Worm (Caenorhabditis elegans) whole organism, L1 larva: ENCODE results near the gene K10H10.7.

Experiments used
- C04F5.9 ChIP-seq: sonication (generic microtip); optimal IDR thresholded peaks from 2 replicates; lab custom pipeline; 2016; ENCODE audit warnings: missing genetic modification characterization, missing compliant biosample characterization
- F16B12.6 ChIP-seq: fragments of 150-350 bp; optimal IDR thresholded peaks from 2 replicates; lab custom pipeline; 2014; ENCODE audit warnings: missing biosample characterization, missing genetic modification characterization
- alr-1 ChIP-seq: fragments of 200-800 bp; sonication (Bioruptor generic); optimal IDR thresholded peaks from 2 replicates; lab custom pipeline; 2018; ENCODE audit warnings: borderline replicate concordance, mild to moderate bottlenecking, missing genetic modification characterization, missing compliant biosample characterization
- ceh-63 ChIP-seq: fragments of 200-800 bp; sonication (Bioruptor generic); optimal IDR thresholded peaks from 2 replicates; lab custom pipeline; 2018; ENCODE audit warnings: mild to moderate bottlenecking, missing genetic modification characterization, missing compliant biosample characterization
- ceh-8 ChIP-seq: fragments of 200-800 bp; sonication (Bioruptor generic); optimal IDR thresholded peaks from 2 replicates; lab custom pipeline; 2018; ENCODE audit warnings: mild to moderate bottlenecking, missing genetic modification characterization, moderate library complexity, missing compliant biosample characterization
- ceh-88 ChIP-seq: fragments of 200-800 bp; sonication (Bioruptor generic); IDR thresholded peaks from 2 replicates; pipeline ENCODE4 v1.3.6; 2022; ENCODE audit warnings: missing genetic modification characterization, missing compliant biosample characterization
- ceh-90 ChIP-seq: sonication (generic microtip); optimal IDR thresholded peaks from 2 replicates; lab custom pipeline; 2016; ENCODE audit warnings: missing genetic modification characterization, missing compliant biosample characterization
- ces-1 ChIP-seq: fragments of 150-350 bp; optimal IDR thresholded peaks from 2 replicates; lab custom pipeline; 2014; ENCODE audit warnings: missing biosample characterization, missing genetic modification reagents, missing genetic modification characterization
- dsc-1 ChIP-seq: sonication (generic microtip); optimal IDR thresholded peaks from 2 replicates; lab custom pipeline; 2016; ENCODE audit warnings: mild to moderate bottlenecking, missing genetic modification characterization, missing compliant biosample characterization
- efl-1 ChIP-seq, 4 experiments: fragments of 150-350 bp; optimal IDR thresholded peaks in 3 of 4; peaks in 1 of 4; 1 replicate in 1 of 4; 2 replicates in 3 of 4; lab custom pipeline; 2014; ENCODE audit warnings: missing biosample characterization in 2 of 4, missing genetic modification characterization in 2 of 4, missing genetic modification reagents in 2 of 4
- efl-3 ChIP-seq: fragments of 200-800 bp; sonication (Bioruptor generic); optimal IDR thresholded peaks from 2 replicates; lab custom pipeline; 2018; ENCODE audit warnings: mild to moderate bottlenecking, missing genetic modification characterization, missing compliant biosample characterization
- egl-27 ChIP-seq, 2 experiments: fragments of 150-350 bp in 1 of 2; sonication (generic microtip); optimal IDR thresholded peaks; 3 replicates each; lab custom pipeline; 2017 to 2018; ENCODE audit warnings: missing biosample characterization in 2 of 2, missing genetic modification characterization in 2 of 2, missing genetic modification reagents in 2 of 2
- elt-3 ChIP-seq, 6 experiments: fragments of 150-350 bp in 1 of 6; sonication (generic microtip); optimal IDR thresholded peaks; 2 replicates each; lab custom pipeline; 2017 to 2018; ENCODE audit warnings: missing biosample characterization in 6 of 6, missing genetic modification characterization in 6 of 6, inconsistent platforms in 1 of 6
- ets-5 ChIP-seq: fragments of 200-800 bp; sonication (Bioruptor generic); IDR thresholded peaks from 2 replicates; pipeline ENCODE4 v1.3.6; 2022; ENCODE audit warnings: missing genetic modification characterization, missing compliant biosample characterization
- fkh-10 ChIP-seq: sonication (generic microtip); optimal IDR thresholded peaks from 2 replicates; lab custom pipeline; 2017; ENCODE audit warnings: missing biosample characterization, missing genetic modification reagents, missing genetic modification characterization
- fkh-4 ChIP-seq: sonication (generic microtip); optimal IDR thresholded peaks from 2 replicates; lab custom pipeline; 2016; ENCODE audit warnings: missing compliant biosample characterization, missing genetic modification characterization, borderline replicate concordance
- fkh-8 ChIP-seq: sonication (generic microtip); optimal IDR thresholded peaks from 2 replicates; lab custom pipeline; 2016; ENCODE audit warnings: mild to moderate bottlenecking, missing genetic modification characterization, missing compliant biosample characterization
- fos-1 ChIP-seq: fragments of 150-350 bp; optimal IDR thresholded peaks from 2 replicates; lab custom pipeline; 2014; ENCODE audit warnings: missing biosample characterization, missing genetic modification characterization
- hlh-17 ChIP-seq: fragments of 200-800 bp; sonication (Bioruptor generic); optimal IDR thresholded peaks from 2 replicates; lab custom pipeline; 2018; ENCODE audit warnings: missing genetic modification characterization, mild to moderate bottlenecking, missing compliant biosample characterization, moderate library complexity, borderline replicate concordance
- hlh-4 ChIP-seq: sonication (generic microtip); optimal IDR thresholded peaks from 2 replicates; lab custom pipeline; 2016; ENCODE audit warnings: mild to moderate bottlenecking, missing genetic modification characterization, missing compliant biosample characterization
- hpl-2 ChIP-seq: fragments of 150-350 bp; optimal IDR thresholded peaks from 2 replicates; lab custom pipeline; 2014; ENCODE audit warnings: missing biosample characterization, missing genetic modification reagents, missing genetic modification characterization
- irx-1 ChIP-seq: sonication (generic microtip); optimal IDR thresholded peaks from 2 replicates; lab custom pipeline; 2016; ENCODE audit warnings: missing genetic modification characterization, missing compliant biosample characterization
- isw-1 ChIP-seq: fragments of 200-800 bp; sonication (Bioruptor generic); IDR thresholded peaks from 2 replicates; pipeline ENCODE4 v1.3.6; 2022; ENCODE audit warnings: missing genetic modification characterization, missing compliant biosample characterization
- jun-1 ChIP-seq: fragments of 150-350 bp; optimal IDR thresholded peaks from 2 replicates; lab custom pipeline; 2014; ENCODE audit warnings: missing biosample characterization, missing genetic modification reagents, missing genetic modification characterization
- lin-13 ChIP-seq: fragments of 150-350 bp; optimal IDR thresholded peaks from 2 replicates; lab custom pipeline; 2014; ENCODE audit warnings: missing biosample characterization, missing genetic modification reagents, missing genetic modification characterization
- lin-14 ChIP-seq: fragments of 200-800 bp; sonication (Bioruptor generic); optimal IDR thresholded peaks from 2 replicates; lab custom pipeline; 2018; ENCODE audit warnings: mild to moderate bottlenecking, missing genetic modification characterization, moderate library complexity, missing compliant biosample characterization
- lin-15B ChIP-seq: fragments of 150-350 bp; sonication (generic microtip); optimal IDR thresholded peaks from 3 replicates; lab custom pipeline; 2014; ENCODE audit warnings: missing biosample characterization, missing genetic modification characterization
- lin-35 ChIP-seq, 2 experiments: fragments of 150-350 bp; optimal IDR thresholded peaks; 2 replicates each; lab custom pipeline; 2014; ENCODE audit warnings: missing biosample characterization in 2 of 2, missing genetic modification characterization in 2 of 2, missing genetic modification reagents in 2 of 2
- lir-3 ChIP-seq: sonication (generic microtip); optimal IDR thresholded peaks from 2 replicates; lab custom pipeline; 2016; ENCODE audit warnings: mild to moderate bottlenecking, missing genetic modification characterization, moderate library complexity, missing compliant biosample characterization; ENCODE audit not compliant: poor library complexity
- lsy-2 ChIP-seq, 2 experiments: fragments of 150-350 bp; optimal IDR thresholded peaks; 2 replicates each; lab custom pipeline; 2014; ENCODE audit warnings: missing biosample characterization in 2 of 2, missing genetic modification characterization in 2 of 2
- mab-9 ChIP-seq: fragments of 200-800 bp; sonication (Bioruptor generic); IDR thresholded peaks from 2 replicates; pipeline ENCODE4 v1.3.6; 2022; ENCODE audit warnings: missing genetic modification reagents, missing genetic modification characterization, missing compliant biosample characterization
- mef-2 ChIP-seq: fragments of 150-350 bp; optimal IDR thresholded peaks from 2 replicates; lab custom pipeline; 2014; ENCODE audit warnings: missing biosample characterization, missing genetic modification characterization
- nhr-20 ChIP-seq: sonication (generic microtip); optimal IDR thresholded peaks from 2 replicates; lab custom pipeline; 2016; ENCODE audit warnings: mild to moderate bottlenecking, missing genetic modification characterization, missing compliant biosample characterization
- nhr-237 ChIP-seq: fragments of 150-350 bp; optimal IDR thresholded peaks from 2 replicates; lab custom pipeline; 2014; ENCODE audit warnings: missing biosample characterization, missing genetic modification characterization
- nhr-28 ChIP-seq: fragments of 150-350 bp; optimal IDR thresholded peaks from 2 replicates; lab custom pipeline; 2014; ENCODE audit warnings: missing biosample characterization, missing genetic modification characterization
- nhr-76 ChIP-seq: sonication (generic microtip); optimal IDR thresholded peaks from 2 replicates; lab custom pipeline; 2017; ENCODE audit warnings: missing biosample characterization, missing genetic modification characterization
- nhr-77 ChIP-seq: fragments of 150-350 bp; optimal IDR thresholded peaks from 2 replicates; lab custom pipeline; 2014; ENCODE audit warnings: missing biosample characterization, missing genetic modification characterization
- nhr-85 ChIP-seq: sonication (generic microtip); peaks from one replicate; lab custom pipeline; 2016; ENCODE audit warnings: missing genetic modification characterization, inconsistent platforms, missing compliant biosample characterization
- nhr-90 ChIP-seq: sonication (generic microtip); optimal IDR thresholded peaks from 2 replicates; lab custom pipeline; 2016; ENCODE audit warnings: mild to moderate bottlenecking, missing genetic modification characterization, missing compliant biosample characterization; ENCODE audit not compliant: poor library complexity
- pag-3 ChIP-seq: sonication (generic microtip); optimal IDR thresholded peaks from 2 replicates; lab custom pipeline; 2017; ENCODE audit warnings: missing genetic modification characterization, mild to moderate bottlenecking, missing compliant biosample characterization, antibody characterized with exemption, borderline replicate concordance; ENCODE audit not compliant: insufficient read depth
- snpc-4 ChIP-seq: fragments of 150-350 bp; optimal IDR thresholded peaks from 2 replicates; lab custom pipeline; 2014; ENCODE audit warnings: missing biosample characterization, missing genetic modification characterization
- snu-23 ChIP-seq: sonication (generic microtip); optimal IDR thresholded peaks from 2 replicates; lab custom pipeline; 2016; ENCODE audit warnings: missing genetic modification characterization, missing compliant biosample characterization
- sptf-1 ChIP-seq: fragments of 150-350 bp; optimal IDR thresholded peaks from 2 replicates; lab custom pipeline; 2014; ENCODE audit warnings: missing biosample characterization, missing genetic modification characterization
- sup-37 ChIP-seq: fragments of 200-800 bp; sonication (Bioruptor generic); optimal IDR thresholded peaks from 2 replicates; lab custom pipeline; 2018; ENCODE audit warnings: mild to moderate bottlenecking, missing genetic modification characterization, missing compliant biosample characterization
- swsn-7 ChIP-seq: sonication (generic microtip); optimal IDR thresholded peaks from 2 replicates; lab custom pipeline; 2016; ENCODE audit warnings: missing genetic modification characterization, missing compliant biosample characterization
- tlp-1 ChIP-seq: fragments of 150-350 bp; optimal IDR thresholded peaks from 2 replicates; lab custom pipeline; 2014; ENCODE audit warnings: missing biosample characterization, missing genetic modification characterization
- unc-30 ChIP-seq: sonication (generic microtip); optimal IDR thresholded peaks from 2 replicates; lab custom pipeline; 2017; ENCODE audit warnings: missing biosample characterization, missing genetic modification characterization
- unc-62 ChIP-seq: fragments of 150-350 bp; optimal IDR thresholded peaks from 2 replicates; lab custom pipeline; 2014; ENCODE audit warnings: missing biosample characterization, missing genetic modification reagents, missing genetic modification characterization
- xbp-1 ChIP-seq: sonication (generic microtip); optimal IDR thresholded peaks from 2 replicates; lab custom pipeline; 2016; ENCODE audit warnings: missing genetic modification characterization, missing compliant biosample characterization
- zag-1 ChIP-seq: fragments of 150-350 bp; optimal IDR thresholded peaks from 2 replicates; lab custom pipeline; 2014; ENCODE audit warnings: missing biosample characterization, missing genetic modification characterization
- ztf-11 ChIP-seq, 2 experiments: sonication (generic microtip); optimal IDR thresholded peaks; 2 replicates each; lab custom pipeline; 2016 to 2017; ENCODE audit warnings: missing genetic modification characterization in 2 of 2, missing biosample characterization in 1 of 2, missing compliant biosample characterization in 1 of 2
- ztf-4 ChIP-seq: fragments of 150-350 bp; optimal IDR thresholded peaks from 2 replicates; lab custom pipeline; 2014; ENCODE audit warnings: missing biosample characterization, missing genetic modification characterization

The K10H10.7 gene

ce11 chrII:14496809-14497208 is 10.7 kb downstream of the K10H10.7 start:
- peak; percentile 54 for TF ChIP-seq ceh-88
- peak; percentile 94 for TF ChIP-seq nhr-90
- TF ChIP-seq nhr-85 (tag; lab: Kevin White, UChicago) = peak; percentile 94
- TF ChIP-seq ztf-4 = peak; percentile 18
- no peak for TF ChIP-seq alr-1
- no peak for TF ChIP-seq pag-3
- no peak for TF ChIP-seq unc-62 (GFP tag; lab: Kevin White, UChicago)
- TF ChIP-seq C04F5.9 (tag; lab: Kevin White, UChicago) = peak; percentile 7
- TF ChIP-seq elt-3 (tag; optimal IDR thresholded peaks at IDR 0.05; lab: Kevin White, UChicago) = peak in 3 of 6 experiments; percentile 32 to 83 (median 55)
- peak; percentile 74 for TF ChIP-seq swsn-7
- peak in 1 of 2 experiments; percentile 66 for TF ChIP-seq ztf-11 (tag; optimal IDR thresholded peaks at IDR 0.05; lab: Kevin White, UChicago)
- no peak for TF ChIP-seq nhr-76
- peak; percentile 3 for TF ChIP-seq nhr-237 (tag; lab: Kevin White, UChicago)
- peak; percentile 77 for TF ChIP-seq fos-1 (tag; lab: Kevin White, UChicago)
- TF ChIP-seq ceh-90 (tag; lab: Kevin White, UChicago) = peak; percentile 53
- peak; percentile 8 for TF ChIP-seq fkh-10 (GFP tag; lab: Kevin White, UChicago)
- no peak for TF ChIP-seq zag-1 (tag; lab: Kevin White, UChicago)
- TF ChIP-seq tlp-1 (tag; lab: Kevin White, UChicago) = no peak
- no peak for TF ChIP-seq lin-15B (tag; lab: Kevin White, UChicago)
- TF ChIP-seq egl-27 (tag; optimal IDR thresholded peaks at IDR 0.05; lab: Kevin White, UChicago) = peak; percentile 22 to 50
- TF ChIP-seq hlh-4 (tag; lab: Kevin White, UChicago) = no peak
- peak; percentile 67 for TF ChIP-seq dsc-1
- TF ChIP-seq ces-1 (GFP tag; lab: Kevin White, UChicago) = no peak
- peak; percentile 88 for TF ChIP-seq snu-23 (GFP tag; lab: Kevin White, UChicago)
- peak; percentile 39 for TF ChIP-seq fkh-8 (tag; lab: Kevin White, UChicago)
- peak; percentile 56 to 85 for TF ChIP-seq lin-35 (GFP tag; optimal IDR thresholded peaks at IDR 0.05; lab: Kevin White, UChicago)
- no peak for TF ChIP-seq sup-37 (GFP tag; lab: Kevin White, UChicago)
- TF ChIP-seq snpc-4 (tag; lab: Kevin White, UChicago) = peak; percentile 75
- TF ChIP-seq efl-1 (optimal IDR thresholded peaks at IDR 0.05; lab: Kevin White, UChicago) = peak; percentile 66 to 68
- TF ChIP-seq efl-1 (GFP tag; optimal IDR thresholded peaks at IDR 0.05 in 1 of 2; lab: Kevin White, UChicago) = peak; percentile 53 to 96
- TF ChIP-seq F16B12.6 = peak; percentile 50
- no peak for TF ChIP-seq isw-1 (GFP tag; lab: Robert Waterston, UW)
- TF ChIP-seq lir-3 (tag; lab: Kevin White, UChicago) = peak; percentile 83
- TF ChIP-seq lin-13 (GFP tag; lab: Kevin White, UChicago) = peak; percentile 32
- TF ChIP-seq nhr-28 (tag; lab: Kevin White, UChicago) = no peak
- peak; percentile 67 to 92 for TF ChIP-seq lsy-2 (tag; optimal IDR thresholded peaks at IDR 0.05; lab: Kevin White, UChicago)
- TF ChIP-seq hlh-17 (GFP tag; lab: Kevin White, UChicago) = no peak
- peak; percentile 44 for TF ChIP-seq mef-2 (tag; lab: Kevin White, UChicago)
- no peak for TF ChIP-seq sptf-1 (tag; lab: Kevin White, UChicago)
- no peak for TF ChIP-seq fkh-4 (tag; lab: Kevin White, UChicago)
- peak; percentile 72 for TF ChIP-seq hpl-2 (GFP tag; lab: Kevin White, UChicago)
- no peak for TF ChIP-seq ets-5 (GFP tag; lab: Robert Waterston, UW)
- no peak for TF ChIP-seq efl-3
- TF ChIP-seq nhr-77 (tag; lab: Kevin White, UChicago) = peak; percentile 97
- TF ChIP-seq jun-1 (tag; lab: Kevin White, UChicago) = peak; percentile 56
- TF ChIP-seq ceh-63 (GFP tag; lab: Kevin White, UChicago) = no peak
- TF ChIP-seq nhr-20 = peak; percentile 92
- peak; percentile 58 for TF ChIP-seq irx-1
- TF ChIP-seq unc-30 = no peak
- TF ChIP-seq ceh-8 (GFP tag; lab: Kevin White, UChicago) = peak; percentile 41
- TF ChIP-seq xbp-1 (tag; lab: Kevin White, UChicago) = peak; percentile 68
- TF ChIP-seq lin-14 (GFP tag; lab: Kevin White, UChicago) = peak; percentile 69
- TF ChIP-seq mab-9 (GFP tag; lab: Robert Waterston, UW) = no peak
